Worm (Caenorhabditis elegans) whole organism, L2 larva: ENCODE results near the gene C02F5.3.

Source experiments
- aly-2 ChIP-seq: fragments of 150-350 bp; optimal IDR thresholded peaks from 2 replicates; lab custom pipeline; 2014; ENCODE audit warnings: missing biosample characterization, missing genetic modification characterization
- ama-1 ChIP-seq: fragments of 150-350 bp; optimal IDR thresholded peaks from 2 replicates; lab custom pipeline; 2018; ENCODE audit warnings: inconsistent platforms
- dmd-4 ChIP-seq: sonication (generic microtip); optimal IDR thresholded peaks from 2 replicates; lab custom pipeline; 2017; ENCODE audit warnings: missing biosample characterization, missing genetic modification characterization
- egl-27 ChIP-seq: sonication (generic microtip); optimal IDR thresholded peaks from 3 replicates; lab custom pipeline; 2017; ENCODE audit warnings: missing biosample characterization, missing genetic modification reagents, missing genetic modification characterization
- mab-5 ChIP-seq: fragments of 150-350 bp; optimal IDR thresholded peaks from 2 replicates; lab custom pipeline; 2014; ENCODE audit warnings: missing biosample characterization, missing genetic modification characterization
- nhr-12 ChIP-seq: fragments of 150-350 bp; optimal IDR thresholded peaks from 2 replicates; lab custom pipeline; 2014; ENCODE audit warnings: missing biosample characterization, missing genetic modification characterization
- nhr-21 ChIP-seq: fragments of 150-350 bp; optimal IDR thresholded peaks from 2 replicates; lab custom pipeline; 2014; ENCODE audit warnings: missing biosample characterization, missing genetic modification characterization
- nhr-23 ChIP-seq: fragments of 150-350 bp; optimal IDR thresholded peaks from 2 replicates; lab custom pipeline; 2014; ENCODE audit warnings: missing biosample characterization, missing genetic modification reagents, missing genetic modification characterization
- skn-1 ChIP-seq: sonication (generic microtip); optimal IDR thresholded peaks from 2 replicates; lab custom pipeline; 2017; ENCODE audit warnings: missing biosample characterization, missing genetic modification characterization
- unc-39 ChIP-seq: fragments of 150-350 bp; optimal IDR thresholded peaks from 2 replicates; lab custom pipeline; 2014; ENCODE audit warnings: missing biosample characterization, missing genetic modification characterization
- unc-62 ChIP-seq: fragments of 150-350 bp; optimal IDR thresholded peaks from 2 replicates; lab custom pipeline; 2014; ENCODE audit warnings: missing biosample characterization, missing genetic modification reagents, missing genetic modification characterization
- zag-1 ChIP-seq: fragments of 150-350 bp; optimal IDR thresholded peaks from 2 replicates; lab custom pipeline; 2014; ENCODE audit warnings: missing biosample characterization, missing genetic modification characterization
- ztf-4 ChIP-seq: fragments of 150-350 bp; optimal IDR thresholded peaks from 2 replicates; lab custom pipeline; 2014; ENCODE audit warnings: missing biosample characterization, missing genetic modification characterization

- TF ChIP-seq unc-39 (tag; lab: Kevin White, UChicago): no peak
- no peak for TF ChIP-seq zag-1 (tag; lab: Kevin White, UChicago)
- TF ChIP-seq dmd-4 (tag; lab: Kevin White, UChicago): no peak
- TF ChIP-seq nhr-23 (tag; lab: Kevin White, UChicago): no peak
- no peak for TF ChIP-seq egl-27
- TF ChIP-seq unc-62 (GFP tag; lab: Kevin White, UChicago): no peak
- TF ChIP-seq ztf-4 (tag; lab: Kevin White, UChicago): no peak
- TF ChIP-seq aly-2 (tag; lab: Kevin White, UChicago): no peak
- TF ChIP-seq ama-1 (lab: Kevin White, UChicago): no peak
- TF ChIP-seq mab-5 (tag; lab: Kevin White, UChicago): no peak
- no peak for TF ChIP-seq nhr-21 (tag; lab: Kevin White, UChicago)
- no peak for TF ChIP-seq skn-1 (tag; lab: Kevin White, UChicago)
- no peak for TF ChIP-seq nhr-12 (tag; lab: Kevin White, UChicago)
Observed at ce11 chrIII:8247051-8247450, 1.4 kb downstream of the C02F5.3 start, which contains the start of gene C02F5.13.
